Worm (Caenorhabditis elegans) whole organism, midembryonic: ENCODE results near the gene wee-1.1.

Experiments used
- flt-1 ChIP-seq: fragments of 200-800 bp; sonication (Bioruptor generic); IDR thresholded peaks from 2 replicates; pipeline ENCODE4 v1.3.6; 2022; ENCODE audit warnings: missing genetic modification characterization, missing compliant biosample characterization
- med-1 ChIP-seq: sonication (generic microtip); optimal IDR thresholded peaks from 2 replicates; lab custom pipeline; 2017; ENCODE audit warnings: missing genetic modification characterization, mild to moderate bottlenecking, missing compliant biosample characterization, antibody characterized with exemption, missing genetic modification reagents; ENCODE audit not compliant: insufficient read depth
- ref-1 ChIP-seq: fragments of 200-800 bp; sonication (Bioruptor generic); conservative IDR thresholded peaks from 2 replicates; pipeline ENCODE4 v1.3.6; 2022; ENCODE audit warnings: missing genetic modification reagents, missing genetic modification characterization, missing compliant biosample characterization
- tab-1 ChIP-seq: fragments of 200-800 bp; sonication (Bioruptor generic); IDR thresholded peaks from 2 replicates; pipeline ENCODE4 v1.3.6; 2022; ENCODE audit warnings: missing genetic modification characterization, missing compliant biosample characterization
- ztf-23 ChIP-seq: fragments of 200-800 bp; sonication (Bioruptor generic); IDR thresholded peaks from 2 replicates; pipeline ENCODE4 v1.3.6; 2022; ENCODE audit warnings: missing genetic modification reagents, missing genetic modification characterization, missing compliant biosample characterization
- ztf-29 ChIP-seq: fragments of 200-800 bp; sonication (Bioruptor generic); IDR thresholded peaks from 2 replicates; pipeline ENCODE4 v1.3.6; 2022; ENCODE audit warnings: missing genetic modification reagents, missing genetic modification characterization, missing compliant biosample characterization

ce11 chrII:9594924-9595323 lies 11.6 kb upstream of the wee-1.1 start, which contains the start of gene E02H1.5:
- TF ChIP-seq tab-1 (GFP tag; lab: Robert Waterston, UW) = no peak
- TF ChIP-seq flt-1 = no peak
- TF ChIP-seq ztf-23 = no peak
- no peak for TF ChIP-seq ref-1 (GFP tag; lab: Robert Waterston, UW)
- TF ChIP-seq med-1 (GFP tag; lab: Kevin White, UChicago) = no peak
- no peak for TF ChIP-seq ztf-29 (GFP tag; lab: Robert Waterston, UW)
